Worm (Caenorhabditis elegans) whole organism, early embryonic: Measurements from ENCODE around the gene mak-1.

Experiments
- aly-1 ChIP-seq: sonication (generic microtip); optimal IDR thresholded peaks from 2 replicates; lab custom pipeline; 2016; ENCODE audit warnings: missing genetic modification characterization, missing compliant biosample characterization
- ama-1 ChIP-seq: fragments of 150-350 bp; optimal IDR thresholded peaks from 2 replicates; lab custom pipeline; 2014
- ceh-13 ChIP-seq: fragments of 200-800 bp; sonication (Bioruptor generic); optimal IDR thresholded peaks from 2 replicates; lab custom pipeline; 2018; ENCODE audit warnings: mild to moderate bottlenecking, missing genetic modification characterization, missing compliant biosample characterization
- ceh-36 ChIP-seq: sonication (generic microtip); optimal IDR thresholded peaks from 2 replicates; lab custom pipeline; 2016; ENCODE audit warnings: missing genetic modification characterization, inconsistent platforms, missing compliant biosample characterization
- tbx-37 ChIP-seq: fragments of 200-800 bp; sonication (Bioruptor generic); conservative IDR thresholded peaks from 2 replicates; pipeline ENCODE4 v1.3.6; 2022; ENCODE audit warnings: missing genetic modification reagents, missing genetic modification characterization, missing compliant biosample characterization

- TF ChIP-seq ama-1 (no peak), tbx-37 (GFP tag; lab: Robert Waterston, UW) (no peak), ceh-13 (GFP tag; lab: Kevin White, UChicago) (no peak), aly-1 (tag; lab: Kevin White, UChicago) (no peak), ceh-36 (tag; lab: Kevin White, UChicago) (no peak)
These were observed 15.6 kb downstream of the mak-1 start, which contains the start of gene fut-1 for ce11 chrII:8759493-8759892.
